Worm (Caenorhabditis elegans) whole organism, young adult: Measurements from ENCODE around the gene F58A6.5.
"Not testable (repeated sequence)": the region's sequence is repeated elsewhere in the genome, so short reads cannot be mapped to it uniquely, and the experiment has no call there.

ENCODE experiments used
- F52B5.7 ChIP-seq: sonication (generic microtip); optimal IDR thresholded peaks from 2 replicates; lab custom pipeline; 2016; ENCODE audit warnings: mild to moderate bottlenecking, missing genetic modification characterization, missing compliant biosample characterization
- akir-1 ChIP-seq: fragments of 200-800 bp; sonication (Bioruptor generic); optimal IDR thresholded peaks from 2 replicates; lab custom pipeline; 2018; ENCODE audit warnings: mild to moderate bottlenecking, missing genetic modification characterization, moderate library complexity, missing compliant biosample characterization
- ama-1 ChIP-seq, 3 experiments: fragments of 150-350 bp in 1 of 3; sonication (generic microtip) in 2 of 3; optimal IDR thresholded peaks; 2 replicates each; lab custom pipeline; 2014 to 2018; ENCODE audit warnings: missing biosample characterization in 2 of 3, missing genetic modification characterization in 2 of 3, missing genetic modification reagents in 2 of 3
- snpc-3.4 ChIP-seq: sonication (generic microtip); optimal IDR thresholded peaks from 2 replicates; lab custom pipeline; 2017; ENCODE audit warnings: missing genetic modification characterization, mild to moderate bottlenecking, missing compliant biosample characterization, antibody characterized with exemption, moderate library complexity, missing genotype, missing genetic modification reagents
- unc-62 ChIP-seq: fragments of 150-350 bp; optimal IDR thresholded peaks from 2 replicates; lab custom pipeline; 2014; ENCODE audit warnings: missing biosample characterization, missing genetic modification reagents, missing genetic modification characterization
- zim-3 ChIP-seq: sonication (generic microtip); optimal IDR thresholded peaks from 2 replicates; lab custom pipeline; 2017; ENCODE audit warnings: mild to moderate bottlenecking, missing genetic modification characterization, moderate library complexity, missing compliant biosample characterization

- not testable (repeated sequence) for TF ChIP-seq akir-1 (GFP tag; lab: Kevin White, UChicago); F52B5.7; snpc-3.4; unc-62 (GFP tag; lab: Kevin White, UChicago); ama-1 (optimal IDR thresholded peaks at IDR 0.05; lab: Kevin White, UChicago); ama-1 (GFP tag; optimal IDR thresholded peaks at IDR 0.05; lab: Kevin White, UChicago); zim-3 (tag; lab: Kevin White, UChicago)
These were observed 50.8 kb downstream of the F58A6.5 start for ce11 chrII:5097463-5097862.
